Fruit fly (Drosophila melanogaster): ENCODE data around the gene CG13362.
A peak's percentile ranks its signal among the peaks of the same experiment; 100 is the strongest.

Gene CG13362

dm6 chrX:769639-770124 lies 18.6 kb upstream of the CG13362 start, which contains the start of gene fz3 (continued):
- peak; percentile 62 for TF ChIP-seq CG7368 (GFP tag; optimal IDR thresholded peaks at IDR 0.05)
- TF ChIP-seq CG6792 (GFP tag; optimal IDR thresholded peaks at IDR 0.05): peak; percentile 66
- peak; percentile 94 for TF ChIP-seq Eip78C (GFP tag)
- TF ChIP-seq CG34406 (GFP tag; optimal IDR thresholded peaks at IDR 0.05): peak; percentile 65
- peak; percentile 76 for TF ChIP-seq net (GFP tag; optimal IDR thresholded peaks at IDR 0.05)
- peak; percentile 70 for TF ChIP-seq OdsH (GFP tag; optimal IDR thresholded peaks at IDR 0.05)
- TF ChIP-seq dac (GFP tag; optimal IDR thresholded peaks at IDR 0.05): peak; percentile 62
- TF ChIP-seq dsx (GFP tag; optimal IDR thresholded peaks at IDR 0.05; ENCODE audit: poor library complexity, severe bottlenecking): peak; percentile 73

dm6 chrX:768480-769123 lies 17.5 kb upstream of the CG13362 start:
- no peak for TF ChIP-seq CG6163 (GFP tag; IDR thresholded peaks at IDR 0.05)
- peak; percentile 85 for TF ChIP-seq fkh (GFP tag; optimal IDR thresholded peaks at IDR 0.05)

dm6 chrX:767928-768327 lies 16.8 kb upstream of the CG13362 start:
- TF ChIP-seq spab (GFP tag; optimal IDR thresholded peaks at IDR 0.05): peak; percentile 16
- TF ChIP-seq CG11902 (GFP tag; optimal IDR thresholded peaks at IDR 0.05): no peak
- no peak for TF ChIP-seq Lpt (GFP tag; optimal IDR thresholded peaks at IDR 0.05)
- peak; percentile 63 for TF ChIP-seq CG6792 (GFP tag; optimal IDR thresholded peaks at IDR 0.05)
- TF ChIP-seq CG1621 (tag; optimal IDR thresholded peaks at IDR 0.05): peak; percentile 47
- TF ChIP-seq svp (GFP tag): no peak
- no peak for TF ChIP-seq Hr4 (GFP tag; optimal IDR thresholded peaks at IDR 0.05)
- TF ChIP-seq CG4318 (GFP tag; optimal IDR thresholded peaks at IDR 0.05): no peak
- TF ChIP-seq lz (GFP tag; optimal IDR thresholded peaks at IDR 0.05): peak; percentile 27
- TF ChIP-seq CG32006 (GFP tag; optimal IDR thresholded peaks at IDR 0.05): no peak
- peak; percentile 26 for TF ChIP-seq Sox14 (GFP tag; optimal IDR thresholded peaks at IDR 0.05)
- no peak for TF ChIP-seq CG8119 (GFP tag; IDR thresholded peaks at IDR 0.05)
- TF ChIP-seq CG16779 (tag; optimal IDR thresholded peaks at IDR 0.05): no peak
- TF ChIP-seq Blimp-1 (GFP tag; optimal IDR thresholded peaks at IDR 0.05): peak; percentile 44
- no peak for TF ChIP-seq CG11294 (GFP tag; IDR thresholded peaks at IDR 0.05)
- TF ChIP-seq esn (GFP tag; optimal IDR thresholded peaks at IDR 0.05): peak; percentile 69
- TF ChIP-seq fd85E (GFP tag; optimal IDR thresholded peaks at IDR 0.05): no peak
- TF ChIP-seq CG7368 (GFP tag; optimal IDR thresholded peaks at IDR 0.05): peak; percentile 57
- peak; percentile 60 for TF ChIP-seq CG6808 (GFP tag; optimal IDR thresholded peaks at IDR 0.05)
- peak; percentile 38 for TF ChIP-seq achi (GFP tag; optimal IDR thresholded peaks at IDR 0.05)
- TF ChIP-seq dac (GFP tag; optimal IDR thresholded peaks at IDR 0.05): no peak
- TF ChIP-seq cyc (GFP tag; optimal IDR thresholded peaks at IDR 0.05): peak; percentile 19
- TF ChIP-seq ss (GFP tag; optimal IDR thresholded peaks at IDR 0.05): peak; percentile 27 to 70
- peak; percentile 23 for TF ChIP-seq CG8319 (GFP tag; optimal IDR thresholded peaks at IDR 0.05)
- peak; percentile 25 for TF ChIP-seq CG3032 (tag; optimal IDR thresholded peaks at IDR 0.05)
- peak; percentile 52 for TF ChIP-seq CG3919 (GFP tag; optimal IDR thresholded peaks at IDR 0.05)
- TF ChIP-seq CG10669 (GFP tag; optimal IDR thresholded peaks at IDR 0.05): peak; percentile 33
- peak; percentile 31 for TF ChIP-seq Eip75B (GFP tag; optimal IDR thresholded peaks at IDR 0.05)
- no peak for TF ChIP-seq Sox15 (GFP tag; optimal IDR thresholded peaks at IDR 0.05)
- TF ChIP-seq CG10631 (GFP tag; optimal IDR thresholded peaks at IDR 0.05): peak; percentile 48
- TF ChIP-seq CG6276 (GFP tag; optimal IDR thresholded peaks at IDR 0.05): no peak
- peak; percentile 14 for TF ChIP-seq dsx (GFP tag; optimal IDR thresholded peaks at IDR 0.05; ENCODE audit: poor library complexity, severe bottlenecking)
- peak; percentile 75 for TF ChIP-seq CG6163 (GFP tag; IDR thresholded peaks at IDR 0.05)
- peak; percentile 89 for TF ChIP-seq Eip78C (GFP tag)
- TF ChIP-seq topi (GFP tag; optimal IDR thresholded peaks at IDR 0.05): peak; percentile 60
- peak; percentile 44 for TF ChIP-seq Smox (GFP tag; optimal IDR thresholded peaks at IDR 0.05)
- TF ChIP-seq CG31627 (GFP tag; optimal IDR thresholded peaks at IDR 0.05): peak; percentile 19
- no peak for TF ChIP-seq Ets21C (GFP tag; optimal IDR thresholded peaks at IDR 0.05)
- peak; percentile 34 for TF ChIP-seq Ets96B (tag; optimal IDR thresholded peaks at IDR 0.05)
- peak; percentile 77 for TF ChIP-seq CG6854 (GFP tag; optimal IDR thresholded peaks at IDR 0.05)
- peak; percentile 87 for TF ChIP-seq fkh (GFP tag; optimal IDR thresholded peaks at IDR 0.05)
- peak; percentile 36 for TF ChIP-seq OdsH (GFP tag; optimal IDR thresholded peaks at IDR 0.05)
- TF ChIP-seq salr (GFP tag; optimal IDR thresholded peaks at IDR 0.05): peak in 1 of 2 experiments; percentile 52
